Fruit fly (Drosophila melanogaster) whole organism, prepupa: ENCODE results near the gene CG32413.

Source experiments
- CG9139 ChIP-seq: fragments of 200-800 bp; sonication (Bioruptor generic); optimal IDR thresholded peaks from 3 replicates; lab custom pipeline; 2017; ENCODE audit warnings: missing biosample characterization, mild to moderate bottlenecking, missing genetic modification characterization
- fd85E ChIP-seq: fragments of 200-800 bp; sonication (Bioruptor generic); optimal IDR thresholded peaks from 3 replicates; lab custom pipeline; 2016; ENCODE audit warnings: missing biosample characterization, missing genetic modification characterization

- TF ChIP-seq CG9139 (GFP tag; lab: Kevin White, UChicago) (no peak), fd85E (GFP tag; lab: Kevin White, UChicago) (no peak)
Observed at dm6 chr3L:5869614-5870204, 34.1 kb downstream of the CG32413 start.
